Fruit fly (Drosophila melanogaster) whole organism, embryonic: Measurements from ENCODE around the gene CG10214.

ENCODE experiments used
- CG10321 ChIP-seq: fragments of 200-800 bp; sonication (Bioruptor generic); IDR thresholded peaks from 2 replicates; pipeline ENCODE4 v1.3.6; 2022; ENCODE audit warnings: missing biosample characterization, missing genetic modification characterization
- CG10959 ChIP-seq: fragments of 200-800 bp; sonication (Bioruptor generic); IDR thresholded peaks from 2 replicates; pipeline ENCODE4 v1.3.6; 2022; ENCODE audit warnings: missing biosample characterization, missing genetic modification characterization
- CG11560 ChIP-seq: fragments of 200-800 bp; sonication (Bioruptor generic); IDR thresholded peaks from 3 replicates; pipeline ENCODE4 v1.3.6; 2022; ENCODE audit warnings: missing biosample characterization, missing genetic modification characterization
- CG14667 ChIP-seq: fragments of 200-800 bp; sonication (Bioruptor generic); IDR thresholded peaks from 2 replicates; pipeline ENCODE4 v1.3.6; 2022; ENCODE audit warnings: missing biosample characterization, missing genetic modification characterization
- CG15479 ChIP-seq: fragments of 200-800 bp; sonication (Bioruptor generic); optimal IDR thresholded peaks from 3 replicates; lab custom pipeline; 2019; ENCODE audit warnings: missing biosample characterization, mild to moderate bottlenecking, missing genetic modification characterization, moderate library complexity
- CG15601 ChIP-seq: fragments of 200-800 bp; sonication (Bioruptor generic); optimal IDR thresholded peaks from 3 replicates; lab custom pipeline; 2019; ENCODE audit warnings: missing biosample characterization, mild to moderate bottlenecking, missing genetic modification characterization, moderate library complexity
- CG16815 ChIP-seq: fragments of 200-800 bp; sonication (Bioruptor generic); optimal IDR thresholded peaks from 3 replicates; lab custom pipeline; 2017; ENCODE audit warnings: missing biosample characterization, mild to moderate bottlenecking, missing genetic modification characterization
- CG16863 ChIP-seq: fragments of 200-800 bp; sonication (Bioruptor generic); optimal IDR thresholded peaks from 3 replicates; lab custom pipeline; 2016; ENCODE audit warnings: missing biosample characterization, missing genetic modification characterization
- CG17385 ChIP-seq: fragments of 200-800 bp; sonication (Bioruptor generic); optimal IDR thresholded peaks from 3 replicates; lab custom pipeline; 2018; ENCODE audit warnings: missing biosample characterization, mild to moderate bottlenecking, missing genetic modification characterization
- CG17912 ChIP-seq: fragments of 200-800 bp; sonication (Bioruptor generic); optimal IDR thresholded peaks from 2 replicates; lab custom pipeline; 2018; ENCODE audit warnings: missing biosample characterization, mild to moderate bottlenecking, missing genetic modification characterization
- CG18476 ChIP-seq: fragments of 200-800 bp; sonication (Bioruptor generic); optimal IDR thresholded peaks from 2 replicates; lab custom pipeline; 2016; ENCODE audit warnings: missing biosample characterization, mild to moderate bottlenecking, missing genetic modification characterization
- CG30403 ChIP-seq: fragments of 200-800 bp; sonication (Bioruptor generic); optimal IDR thresholded peaks from 3 replicates; lab custom pipeline; 2016; ENCODE audit warnings: missing biosample characterization, missing genetic modification characterization
- CG32532 ChIP-seq: fragments of 200-800 bp; sonication (Bioruptor generic); IDR thresholded peaks from 2 replicates; pipeline ENCODE4 v1.3.6; 2022; ENCODE audit warnings: missing biosample characterization, missing genetic modification characterization
- CG34376 ChIP-seq: fragments of 200-800 bp; sonication (Bioruptor generic); optimal IDR thresholded peaks from 2 replicates; lab custom pipeline; 2018; ENCODE audit warnings: missing biosample characterization, mild to moderate bottlenecking, missing genetic modification characterization
- CG34422 ChIP-seq: fragments of 200-800 bp; sonication (Bioruptor generic); IDR thresholded peaks from 3 replicates; pipeline ENCODE4 v1.3.6; 2022; ENCODE audit warnings: missing biosample characterization, missing genetic modification characterization
- CG42726 ChIP-seq: fragments of 200-800 bp; sonication (Bioruptor generic); IDR thresholded peaks from 2 replicates; pipeline ENCODE4 v1.3.6; 2022; ENCODE audit warnings: missing biosample characterization, missing genetic modification characterization; ENCODE audit not compliant: partially characterized antibody
- CG4404 ChIP-seq: fragments of 200-800 bp; sonication (Bioruptor generic); IDR thresholded peaks from 2 replicates; pipeline ENCODE4 v1.3.6; 2022; ENCODE audit warnings: missing biosample characterization, missing genetic modification characterization
- CG5245 ChIP-seq: fragments of 200-800 bp; sonication (Bioruptor generic); optimal IDR thresholded peaks from 3 replicates; lab custom pipeline; 2016; ENCODE audit warnings: missing biosample characterization, missing genetic modification characterization
- CG7745 ChIP-seq: fragments of 200-800 bp; sonication (Bioruptor generic); optimal IDR thresholded peaks from 2 replicates; lab custom pipeline; 2018; ENCODE audit warnings: missing biosample characterization, mild to moderate bottlenecking, missing genetic modification characterization, moderate library complexity
- CG7839 ChIP-seq: fragments of 200-800 bp; sonication (Bioruptor generic); optimal IDR thresholded peaks from 3 replicates; lab custom pipeline; 2018; ENCODE audit warnings: missing biosample characterization, mild to moderate bottlenecking, missing genetic modification characterization, moderate library complexity
- CG9609 ChIP-seq: fragments of 200-800 bp; sonication (Bioruptor generic); optimal IDR thresholded peaks from 3 replicates; lab custom pipeline; 2016; ENCODE audit warnings: missing biosample characterization, missing genetic modification characterization
- Camta ChIP-seq: fragments of 200-800 bp; sonication (Bioruptor generic); optimal IDR thresholded peaks from 2 replicates; lab custom pipeline; 2016; ENCODE audit warnings: missing biosample characterization, missing genetic modification characterization
- Chrac-16 ChIP-seq: fragments of 200-800 bp; sonication (Bioruptor generic); optimal IDR thresholded peaks from 3 replicates; lab custom pipeline; 2016; ENCODE audit warnings: missing biosample characterization, missing genetic modification characterization
- D19A ChIP-seq: fragments of 200-800 bp; optimal IDR thresholded peaks from 3 replicates; lab custom pipeline; 2019; ENCODE audit warnings: missing biosample characterization, mild to moderate bottlenecking, missing genetic modification characterization, moderate library complexity
- Dip3 ChIP-seq: fragments of 200-800 bp; sonication (Bioruptor generic); optimal IDR thresholded peaks from 3 replicates; lab custom pipeline; 2016; ENCODE audit warnings: missing biosample characterization, missing genetic modification characterization
- Drgx ChIP-seq: fragments of 200-800 bp; sonication (Bioruptor generic); IDR thresholded peaks from 2 replicates; pipeline ENCODE4 v1.3.6; 2022; ENCODE audit warnings: missing biosample characterization, missing genetic modification characterization
- H15 ChIP-seq: fragments of 200-800 bp; sonication (Bioruptor generic); IDR thresholded peaks from 3 replicates; pipeline ENCODE4 v1.3.6; 2022; ENCODE audit warnings: missing biosample characterization, missing genetic modification characterization
- Hr78 ChIP-seq, 2 experiments: fragments of 200-800 bp in 1 of 2; fragments of >200 bp in 1 of 2; sonication (Bioruptor generic) in 1 of 2; optimal IDR thresholded peaks; 2 replicates each; lab custom pipeline; 2017 to 2019; ENCODE audit warnings: missing biosample characterization in 2 of 2, missing genetic modification characterization in 2 of 2, mild to moderate bottlenecking in 1 of 2, moderate library complexity in 1 of 2
- Med ChIP-seq: fragments of 200-800 bp; sonication (Bioruptor generic); peaks from one replicate; lab custom pipeline; 2016; ENCODE audit warnings: missing biosample characterization, missing genetic modification characterization, mild to moderate bottlenecking, inconsistent platforms, moderate library complexity
- NK7.1 ChIP-seq: fragments of 200-800 bp; sonication (Bioruptor generic); optimal IDR thresholded peaks from 3 replicates; lab custom pipeline; 2016; ENCODE audit warnings: missing biosample characterization, missing genetic modification characterization
- Nf-YA ChIP-seq: fragments of 200-800 bp; sonication (Bioruptor generic); IDR thresholded peaks from 2 replicates; pipeline ENCODE4 v1.3.6; 2022; ENCODE audit warnings: missing biosample characterization, missing genetic modification characterization
- Nf-YB ChIP-seq: fragments of 200-800 bp; sonication (Bioruptor generic); optimal IDR thresholded peaks from 3 replicates; lab custom pipeline; 2019; ENCODE audit warnings: missing biosample characterization, mild to moderate bottlenecking, missing genetic modification characterization, moderate library complexity
- Rx ChIP-seq: fragments of 200-800 bp; sonication (Bioruptor generic); IDR thresholded peaks from 2 replicates; pipeline ENCODE4 v1.3.6; 2022; ENCODE audit warnings: missing biosample characterization, missing genetic modification characterization
- ap ChIP-seq: fragments of 200-800 bp; sonication (Bioruptor generic); IDR thresholded peaks from 2 replicates; pipeline ENCODE4 v1.3.6; 2022; ENCODE audit warnings: missing biosample characterization, missing genetic modification characterization
- chif ChIP-seq, 2 experiments: fragments of 200-800 bp; sonication (Bioruptor generic); optimal IDR thresholded peaks; 3 replicates each; lab custom pipeline; 2016; ENCODE audit warnings: missing biosample characterization in 2 of 2, missing genetic modification characterization in 2 of 2
- chn ChIP-seq: fragments of 200-800 bp; sonication (Bioruptor generic); optimal IDR thresholded peaks from 2 replicates; lab custom pipeline; 2016; ENCODE audit warnings: missing biosample characterization, missing genetic modification characterization
- cwo ChIP-seq: fragments of 200-800 bp; sonication (Bioruptor generic); optimal IDR thresholded peaks from 3 replicates; lab custom pipeline; 2017; ENCODE audit warnings: missing biosample characterization, missing genetic modification characterization, mild to moderate bottlenecking, moderate library complexity, missing genetic modification reagents
- da ChIP-seq: fragments of 200-800 bp; sonication (Bioruptor generic); optimal IDR thresholded peaks from 2 replicates; lab custom pipeline; 2016; ENCODE audit warnings: missing biosample characterization, missing genetic modification characterization
- dmrt11E ChIP-seq: fragments of 200-800 bp; sonication (Bioruptor generic); optimal IDR thresholded peaks from 3 replicates; lab custom pipeline; 2018; ENCODE audit warnings: missing biosample characterization, mild to moderate bottlenecking, missing genetic modification characterization, moderate library complexity
- dysf ChIP-seq: fragments of 200-800 bp; sonication (Bioruptor generic); IDR thresholded peaks from 3 replicates; pipeline ENCODE4 v1.3.6; 2022; ENCODE audit warnings: missing biosample characterization, missing genetic modification characterization
- gcm2 ChIP-seq: fragments of 200-800 bp; sonication (Bioruptor generic); optimal IDR thresholded peaks from 2 replicates; lab custom pipeline; 2016; ENCODE audit warnings: missing biosample characterization, missing genetic modification characterization
- gsb-n ChIP-seq: fragments of 200-800 bp; sonication (Bioruptor generic); optimal IDR thresholded peaks from 3 replicates; lab custom pipeline; 2018; ENCODE audit warnings: missing biosample characterization, mild to moderate bottlenecking, missing genetic modification characterization
- hb ChIP-seq: fragments of 200-800 bp; sonication (Bioruptor generic); IDR thresholded peaks from 3 replicates; pipeline ENCODE4 v1.3.6; 2022; ENCODE audit warnings: missing biosample characterization, missing genetic modification characterization; ENCODE audit not compliant: partially characterized antibody
- her ChIP-seq: fragments of 200-800 bp; sonication (Bioruptor generic); optimal IDR thresholded peaks from 2 replicates; lab custom pipeline; 2016; ENCODE audit warnings: missing biosample characterization, missing genetic modification characterization
- luna ChIP-seq: fragments of 200-800 bp; sonication (Bioruptor generic); optimal IDR thresholded peaks from 2 replicates; lab custom pipeline; 2016; ENCODE audit warnings: missing biosample characterization, missing genetic modification characterization
- pfk ChIP-seq: fragments of 200-800 bp; sonication (Bioruptor generic); optimal IDR thresholded peaks from 2 replicates; lab custom pipeline; 2018; ENCODE audit warnings: missing biosample characterization, mild to moderate bottlenecking, missing genetic modification characterization, moderate library complexity
- phol ChIP-seq: fragments of 200-800 bp; sonication (Bioruptor generic); optimal IDR thresholded peaks from 3 replicates; lab custom pipeline; 2018; ENCODE audit warnings: missing biosample characterization, mild to moderate bottlenecking, missing genetic modification characterization, moderate library complexity
- wek ChIP-seq: fragments of 200-800 bp; sonication (Bioruptor generic); optimal IDR thresholded peaks from 3 replicates; lab custom pipeline; 2018; ENCODE audit warnings: missing biosample characterization, mild to moderate bottlenecking, missing genetic modification characterization, moderate library complexity
- wor ChIP-seq: fragments of 200-800 bp; sonication (Bioruptor generic); IDR thresholded peaks from 2 replicates; pipeline ENCODE4 v1.3.6; 2022; ENCODE audit warnings: missing biosample characterization, missing genetic modification characterization
- zf30C ChIP-seq: fragments of 200-800 bp; sonication (Bioruptor generic); optimal IDR thresholded peaks from 3 replicates; lab custom pipeline; 2018; ENCODE audit warnings: missing biosample characterization, mild to moderate bottlenecking, missing genetic modification characterization

Gene CG10214

DNA sequence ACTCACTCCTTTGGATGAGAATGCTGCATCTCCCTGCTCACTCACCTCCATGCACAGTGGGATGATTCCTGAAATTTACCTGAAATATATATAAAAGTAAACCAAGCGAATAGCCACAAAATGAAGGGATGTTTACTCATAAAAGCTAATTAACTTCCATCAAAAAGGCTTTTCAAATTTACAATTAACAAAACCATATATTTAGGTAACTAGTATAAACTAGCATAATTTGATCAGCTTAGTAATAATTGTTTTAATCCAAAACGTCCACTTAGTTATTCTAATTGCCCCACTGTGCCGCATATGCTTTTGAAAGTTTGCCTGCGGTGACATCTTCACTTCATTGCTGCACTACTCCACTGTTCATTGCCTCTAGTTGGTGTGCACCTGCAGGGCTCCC lies 16.7 kb upstream of the CG10214 start (continued):
- TF ChIP-seq Drgx (GFP tag; lab: Robert Waterston, UW) (peak; percentile 79), hb (GFP tag; lab: Robert Waterston, UW) (no peak), gsb-n (tag; lab: Kevin White, UChicago) (peak; percentile 88), gcm2 (GFP tag; lab: Kevin White, UChicago) (peak; percentile 55), cwo (GFP tag; lab: Kevin White, UChicago) (peak; percentile 43), CG15601 (tag; lab: Kevin White, UChicago) (peak; percentile 85), Nf-YA (GFP tag; lab: Robert Waterston, UW) (peak; percentile 44; the same call in 1 of the 2 replicates), CG4404 (GFP tag; lab: Robert Waterston, UW) (peak; percentile 51), chn (GFP tag; lab: Kevin White, UChicago) (peak; percentile 46), phol (tag; lab: Kevin White, UChicago) (peak; percentile 91), Chrac-16 (GFP tag; lab: Kevin White, UChicago) (peak; percentile 76), her (GFP tag; lab: Kevin White, UChicago) (no peak), CG10321 (GFP tag; lab: Robert Waterston, UW) (no peak), CG30403 (GFP tag; lab: Kevin White, UChicago) (peak; percentile 70), CG17385 (peak; percentile 60), CG5245 (GFP tag; lab: Kevin White, UChicago) (peak; percentile 41), Camta (peak; percentile 59), CG11560 (no peak), ap (GFP tag; lab: Robert Waterston, UW) (peak; percentile 58; the same call in 1 of the 2 replicates), NK7.1 (GFP tag; lab: Kevin White, UChicago) (peak; percentile 49), da (GFP tag; lab: Kevin White, UChicago) (peak; percentile 15), CG34376 (GFP tag; lab: Kevin White, UChicago) (no peak), CG17912 (no peak), CG16815 (GFP tag; lab: Kevin White, UChicago) (peak; percentile 77), pfk (GFP tag; lab: Kevin White, UChicago) (no peak), Dip3 (GFP tag; lab: Kevin White, UChicago) (peak; percentile 25), CG34422 (GFP tag; lab: Robert Waterston, UW) (peak; percentile 73; the same call in 2 of the 3 replicates), CG32532 (GFP tag; lab: Robert Waterston, UW) (peak; percentile 45; the same call in 1 of the 2 replicates), CG16863 (GFP tag; lab: Kevin White, UChicago) (peak; percentile 38), CG9609 (GFP tag; lab: Kevin White, UChicago) (peak; percentile 36), dysf (GFP tag; lab: Robert Waterston, UW) (peak; percentile 71), Hr78 (GFP tag; optimal IDR thresholded peaks at IDR 0.05; lab: Kevin White, UChicago) (peak in 1 of 2 experiments; percentile 46), luna (GFP tag; lab: Kevin White, UChicago) (no peak), CG18476 (GFP tag; lab: Kevin White, UChicago) (peak; percentile 76), CG7839 (tag; lab: Kevin White, UChicago) (peak; percentile 83), dmrt11E (tag; lab: Kevin White, UChicago) (peak; percentile 93), H15 (peak; percentile 69; the same call in 2 of the 3 replicates), Med (peak; percentile 89), CG42726 (no peak), CG10959 (peak; percentile 53; the same call in 1 of the 2 replicates), wek (GFP tag; lab: Kevin White, UChicago) (no peak), CG7745 (tag; lab: Kevin White, UChicago) (no peak), D19A (tag; lab: Kevin White, UChicago) (peak; percentile 76), Nf-YB (GFP tag; lab: Kevin White, UChicago) (peak; percentile 45), CG15479 (no peak), chif (GFP tag; optimal IDR thresholded peaks at IDR 0.05; lab: Kevin White, UChicago) (peak; percentile 69 to 83), Rx (GFP tag; lab: Robert Waterston, UW) (no peak), wor (GFP tag; lab: Robert Waterston, UW) (peak; percentile 63), zf30C (no peak), CG14667 (GFP tag; lab: Robert Waterston, UW) (peak; percentile 19; the same call in 1 of the 2 replicates)
